Worm (Caenorhabditis elegans) whole organism, L3 larva: Measurements from ENCODE around the gene mlk-1.

Source experiments
- aly-2 ChIP-seq: fragments of 150-350 bp; optimal IDR thresholded peaks from 2 replicates; lab custom pipeline; 2014; ENCODE audit warnings: missing biosample characterization, missing genetic modification characterization
- ama-1 ChIP-seq: fragments of 150-350 bp; optimal IDR thresholded peaks from 2 replicates; lab custom pipeline; 2018
- ceh-28 ChIP-seq: fragments of 150-350 bp; optimal IDR thresholded peaks from 2 replicates; lab custom pipeline; 2014; ENCODE audit warnings: missing biosample characterization, missing genetic modification reagents, missing genetic modification characterization
- ceh-82 ChIP-seq: fragments of 150-350 bp; optimal IDR thresholded peaks from 2 replicates; lab custom pipeline; 2014; ENCODE audit warnings: missing biosample characterization, missing genetic modification characterization
- ceh-9 ChIP-seq: sonication (generic microtip); optimal IDR thresholded peaks from 2 replicates; lab custom pipeline; 2018; ENCODE audit warnings: missing biosample characterization, missing genetic modification characterization
- daf-12 ChIP-seq: fragments of 150-350 bp; optimal IDR thresholded peaks from 2 replicates; lab custom pipeline; 2014; ENCODE audit warnings: missing biosample characterization, missing genetic modification reagents, missing genetic modification characterization
- egl-5 ChIP-seq: fragments of 150-350 bp; optimal IDR thresholded peaks from 2 replicates; lab custom pipeline; 2017; ENCODE audit warnings: missing biosample characterization, missing genetic modification reagents, missing genetic modification characterization, inconsistent platforms
- elt-1 ChIP-seq: fragments of 150-350 bp; optimal IDR thresholded peaks from 2 replicates; lab custom pipeline; 2014; ENCODE audit warnings: missing biosample characterization, missing genetic modification characterization
- elt-2 ChIP-seq: sonication (generic microtip); optimal IDR thresholded peaks from 2 replicates; lab custom pipeline; 2016; ENCODE audit warnings: missing genetic modification reagents, mild to moderate bottlenecking, missing genetic modification characterization, missing compliant biosample characterization
- elt-3 ChIP-seq, 3 experiments: fragments of 150-350 bp in 1 of 3; sonication (generic microtip) in 2 of 3; optimal IDR thresholded peaks; 2 replicates in 2 of 3; 4 replicates in 1 of 3; lab custom pipeline; 2014 to 2017; ENCODE audit warnings: missing biosample characterization in 3 of 3, missing genetic modification characterization in 3 of 3
- eor-1 ChIP-seq, 2 experiments: fragments of 150-350 bp; optimal IDR thresholded peaks; 2 replicates each; lab custom pipeline; 2014 to 2018; ENCODE audit warnings: missing biosample characterization in 2 of 2, missing genetic modification characterization in 2 of 2
- fkh-10 ChIP-seq: sonication (generic microtip); optimal IDR thresholded peaks from 2 replicates; lab custom pipeline; 2017; ENCODE audit warnings: missing biosample characterization, missing genetic modification reagents, missing genetic modification characterization
- fkh-2 ChIP-seq: fragments of 150-350 bp; optimal IDR thresholded peaks from 2 replicates; lab custom pipeline; 2014; ENCODE audit warnings: missing biosample characterization, missing genetic modification reagents, missing genetic modification characterization
- hmg-11 ChIP-seq: sonication (generic microtip); optimal IDR thresholded peaks from 2 replicates; lab custom pipeline; 2016; ENCODE audit warnings: missing genetic modification characterization, missing compliant biosample characterization
- jun-1 ChIP-seq: fragments of 150-350 bp; optimal IDR thresholded peaks from 2 replicates; lab custom pipeline; 2014; ENCODE audit warnings: missing biosample characterization, missing genetic modification reagents, missing genetic modification characterization
- lin-15B ChIP-seq: fragments of 150-350 bp; optimal IDR thresholded peaks from 2 replicates; lab custom pipeline; 2014; ENCODE audit warnings: missing biosample characterization, missing genetic modification characterization
- lin-39 ChIP-seq: fragments of 150-350 bp; optimal IDR thresholded peaks from 2 replicates; lab custom pipeline; 2018; ENCODE audit warnings: missing biosample characterization, missing genetic modification reagents, missing genetic modification characterization
- lsy-12 ChIP-seq: sonication (generic microtip); optimal IDR thresholded peaks from 2 replicates; lab custom pipeline; 2016; ENCODE audit warnings: mild to moderate bottlenecking, missing genetic modification characterization, missing compliant biosample characterization
- mdl-1 ChIP-seq: fragments of 150-350 bp; optimal IDR thresholded peaks from 2 replicates; lab custom pipeline; 2014; ENCODE audit warnings: missing biosample characterization, missing genetic modification characterization
- mml-1 ChIP-seq: fragments of 150-350 bp; sonication (generic microtip); optimal IDR thresholded peaks from 3 replicates; lab custom pipeline; 2014; ENCODE audit warnings: missing biosample characterization, missing genetic modification characterization
- nfya-1 ChIP-seq: sonication (generic microtip); optimal IDR thresholded peaks from 2 replicates; lab custom pipeline; 2017; ENCODE audit warnings: missing genetic modification characterization, mild to moderate bottlenecking, missing compliant biosample characterization, antibody characterized with exemption, moderate library complexity; ENCODE audit not compliant: insufficient read depth
- nhr-11 ChIP-seq: fragments of 150-350 bp; optimal IDR thresholded peaks from 2 replicates; lab custom pipeline; 2014; ENCODE audit warnings: missing biosample characterization, missing genetic modification characterization
- nhr-12 ChIP-seq: fragments of 150-350 bp; optimal IDR thresholded peaks from 2 replicates; lab custom pipeline; 2014; ENCODE audit warnings: missing biosample characterization, missing genetic modification characterization
- nhr-23 ChIP-seq: fragments of 150-350 bp; optimal IDR thresholded peaks from 2 replicates; lab custom pipeline; 2014; ENCODE audit warnings: missing biosample characterization, missing genetic modification reagents, missing genetic modification characterization
- nhr-237 ChIP-seq: fragments of 150-350 bp; optimal IDR thresholded peaks from 2 replicates; lab custom pipeline; 2014; ENCODE audit warnings: missing biosample characterization, missing genetic modification characterization
- nhr-25 ChIP-seq: sonication (generic microtip); optimal IDR thresholded peaks from 2 replicates; lab custom pipeline; 2017; ENCODE audit warnings: missing biosample characterization, missing genetic modification characterization
- nhr-43 ChIP-seq: sonication (generic microtip); optimal IDR thresholded peaks from 2 replicates; lab custom pipeline; 2016; ENCODE audit warnings: mild to moderate bottlenecking, missing genetic modification characterization, missing compliant biosample characterization; ENCODE audit not compliant: poor library complexity, severe bottlenecking
- nhr-67 ChIP-seq: fragments of 150-350 bp; optimal IDR thresholded peaks from 2 replicates; lab custom pipeline; 2014; ENCODE audit warnings: missing biosample characterization, missing genetic modification characterization
- nhr-77 ChIP-seq: fragments of 150-350 bp; optimal IDR thresholded peaks from 2 replicates; lab custom pipeline; 2014; ENCODE audit warnings: missing biosample characterization, missing genetic modification characterization
- pha-4 ChIP-seq: fragments of 150-350 bp; optimal IDR thresholded peaks from 2 replicates; lab custom pipeline; 2014; ENCODE audit warnings: missing biosample characterization, missing genetic modification reagents, missing genetic modification characterization
- pqm-1 ChIP-seq: fragments of 150-350 bp; optimal IDR thresholded peaks from 2 replicates; lab custom pipeline; 2017; ENCODE audit warnings: missing biosample characterization, missing genetic modification characterization, inconsistent platforms
- snpc-4 ChIP-seq: fragments of 150-350 bp; optimal IDR thresholded peaks from 2 replicates; lab custom pipeline; 2014; ENCODE audit warnings: missing biosample characterization, missing genetic modification characterization
- tbx-2 ChIP-seq: sonication (generic microtip); optimal IDR thresholded peaks from 2 replicates; lab custom pipeline; 2016; ENCODE audit warnings: mild to moderate bottlenecking, missing genetic modification characterization, missing compliant biosample characterization
- unc-39 ChIP-seq: sonication (generic microtip); optimal IDR thresholded peaks from 4 replicates; lab custom pipeline; 2017; ENCODE audit warnings: missing biosample characterization, missing genetic modification characterization
- unc-62 ChIP-seq: fragments of 150-350 bp; sonication (generic microtip); optimal IDR thresholded peaks from 4 replicates; lab custom pipeline; 2014; ENCODE audit warnings: missing biosample characterization, missing genetic modification reagents, missing genetic modification characterization
- zag-1 ChIP-seq: fragments of 150-350 bp; optimal IDR thresholded peaks from 2 replicates; lab custom pipeline; 2014; ENCODE audit warnings: missing biosample characterization, missing genetic modification characterization
- ztf-4 ChIP-seq: fragments of 150-350 bp; optimal IDR thresholded peaks from 2 replicates; lab custom pipeline; 2014; ENCODE audit warnings: missing biosample characterization, missing genetic modification characterization

Gene mlk-1

ce11 chrV:5113654-5114053 lies 49.0 kb upstream of the mlk-1 start, which contains the start of gene C04F5.8:
TSS of gene C04F5.8 (minus strand) at chrV:5113754.
- TF ChIP-seq zag-1 (tag; lab: Kevin White, UChicago) (no peak), nhr-237 (tag; lab: Kevin White, UChicago) (no peak), nhr-25 (tag; lab: Kevin White, UChicago) (no peak), pqm-1 (tag; lab: Kevin White, UChicago) (no peak), ceh-82 (tag; lab: Kevin White, UChicago) (no peak), elt-1 (tag; lab: Kevin White, UChicago) (no peak), ztf-4 (tag; lab: Kevin White, UChicago) (no peak), snpc-4 (tag; lab: Kevin White, UChicago) (no peak), unc-62 (GFP tag; lab: Kevin White, UChicago) (no peak), eor-1 (tag; optimal IDR thresholded peaks at IDR 0.05; lab: Kevin White, UChicago) (no peak), ceh-28 (tag; lab: Kevin White, UChicago) (no peak), unc-39 (tag; lab: Kevin White, UChicago) (no peak), jun-1 (tag; lab: Kevin White, UChicago) (no peak), nhr-12 (no peak), ama-1 (lab: Kevin White, UChicago) (no peak), nhr-11 (tag; lab: Kevin White, UChicago) (no peak)

ce11 chrV:5110684-5111083 lies 46.1 kb upstream of the mlk-1 start, which contains the start of gene ugt-63:
TSS of gene ugt-63 (minus strand) at chrV:5110772.
- TF ChIP-seq nhr-12 = no peak
- peak; percentile 63 for TF ChIP-seq nhr-43 (tag; lab: Kevin White, UChicago)

- no peak for TF ChIP-seq nhr-23 (tag; lab: Kevin White, UChicago)
- no peak for TF ChIP-seq snpc-4 (tag; lab: Kevin White, UChicago)
- no peak for TF ChIP-seq ceh-9
- no peak for TF ChIP-seq nhr-12
- no peak for TF ChIP-seq unc-39 (tag; lab: Kevin White, UChicago)
- TF ChIP-seq elt-2 (tag; lab: Kevin White, UChicago) = no peak
- no peak for TF ChIP-seq egl-5 (tag; lab: Kevin White, UChicago)
- TF ChIP-seq ceh-28 (tag; lab: Kevin White, UChicago) = no peak
- TF ChIP-seq elt-3 (tag; optimal IDR thresholded peaks at IDR 0.05; lab: Kevin White, UChicago) = no peak
- TF ChIP-seq zag-1 (tag; lab: Kevin White, UChicago) = no peak
- no peak for TF ChIP-seq lin-39 (tag; lab: Kevin White, UChicago)
- TF ChIP-seq eor-1 (tag; optimal IDR thresholded peaks at IDR 0.05; lab: Kevin White, UChicago) = no peak
- no peak for TF ChIP-seq daf-12 (tag; lab: Kevin White, UChicago)
- TF ChIP-seq mdl-1 (tag; lab: Kevin White, UChicago) = no peak
- TF ChIP-seq lin-15B = no peak
- TF ChIP-seq pha-4 (tag; lab: Kevin White, UChicago) = no peak
- TF ChIP-seq, all 47 proteins: peak for 0
Observed at ce11 chrV:5107816-5108215, 43.2 kb upstream of the mlk-1 start, which contains the start of gene srab-3. TSS of gene srab-3 (minus strand) at chrV:5107916.

ce11 chrV:5104934-5105333 lies 40.3 kb upstream of the mlk-1 start, which contains the start of gene srab-2:
TSS of gene srab-2 (minus strand) at chrV:5105034.
- no peak for TF ChIP-seq nhr-67 (tag; lab: Kevin White, UChicago)
- TF ChIP-seq mml-1 = no peak

- TF ChIP-seq jun-1 (tag; lab: Kevin White, UChicago) = no peak
- TF ChIP-seq nfya-1 (tag; lab: Kevin White, UChicago) = no peak
- no peak for TF ChIP-seq ceh-28 (tag; lab: Kevin White, UChicago)
- TF ChIP-seq fkh-2 (tag; lab: Kevin White, UChicago) = no peak
- no peak for TF ChIP-seq lsy-12 (tag; lab: Kevin White, UChicago)
- no peak for TF ChIP-seq ceh-9
- TF ChIP-seq ama-1 (lab: Kevin White, UChicago) = no peak
- TF ChIP-seq nhr-25 (tag; lab: Kevin White, UChicago) = no peak
- no peak for TF ChIP-seq nhr-77 (tag; lab: Kevin White, UChicago)
- no peak for TF ChIP-seq pha-4 (tag; lab: Kevin White, UChicago)
- no peak for TF ChIP-seq elt-2 (tag; lab: Kevin White, UChicago)
- no peak for TF ChIP-seq aly-2 (tag; lab: Kevin White, UChicago)
- no peak for TF ChIP-seq hmg-11
- no peak for TF ChIP-seq nhr-43 (tag; lab: Kevin White, UChicago)
- TF ChIP-seq tbx-2 = no peak
- no peak for TF ChIP-seq fkh-10 (GFP tag; lab: Kevin White, UChicago)
- TF ChIP-seq eor-1 (tag; optimal IDR thresholded peaks at IDR 0.05; lab: Kevin White, UChicago) = no peak
- no peak for TF ChIP-seq unc-39 (tag; lab: Kevin White, UChicago)
Observed at ce11 chrV:5102017-5102416, 37.4 kb upstream of the mlk-1 start, which contains the start of gene srab-1. TSS of gene srab-1 (minus strand) at chrV:5102117.
